Fruit fly (Drosophila melanogaster): ENCODE results near the gene Arl1.

Arl1 gene

dm6 chr3L:15987635-15988034, 4.7 kb downstream of the Arl1 start, which contains the start of gene PolD1:
TSS of gene PolD1 (minus strand) at chr3L:15987815.
- TF ChIP-seq Eip75B (GFP tag; optimal IDR thresholded peaks at IDR 0.05) = no peak
- TF ChIP-seq Smox (GFP tag; optimal IDR thresholded peaks at IDR 0.05) = no peak
- TF ChIP-seq CG6163 (GFP tag; IDR thresholded peaks at IDR 0.05) = no peak
- TF ChIP-seq dsx (GFP tag; optimal IDR thresholded peaks at IDR 0.05; ENCODE audit: poor library complexity, severe bottlenecking) = no peak
- TF ChIP-seq CG8319 (GFP tag; optimal IDR thresholded peaks at IDR 0.05) = no peak
- no peak for TF ChIP-seq lz (GFP tag; optimal IDR thresholded peaks at IDR 0.05)
- TF ChIP-seq Eip93F (GFP tag; optimal IDR thresholded peaks at IDR 0.05) = no peak
- TF ChIP-seq ss (GFP tag; optimal IDR thresholded peaks at IDR 0.05) = no peak
- TF ChIP-seq CG7368 (GFP tag; optimal IDR thresholded peaks at IDR 0.05) = no peak
- no peak for TF ChIP-seq cyc (GFP tag; optimal IDR thresholded peaks at IDR 0.05)
- TF ChIP-seq salr (GFP tag; optimal IDR thresholded peaks at IDR 0.05) = no peak
- TF ChIP-seq Met (GFP tag; optimal IDR thresholded peaks at IDR 0.05) = no peak
- TF ChIP-seq dac (GFP tag; optimal IDR thresholded peaks at IDR 0.05) = no peak

- TF ChIP-seq Sox102F (GFP tag; optimal IDR thresholded peaks at IDR 0.05) (no peak), OdsH (GFP tag; optimal IDR thresholded peaks at IDR 0.05) (no peak), CG11762 (GFP tag; optimal IDR thresholded peaks at IDR 0.05; ENCODE audit: insufficient read depth) (no peak), dsx (GFP tag; optimal IDR thresholded peaks at IDR 0.05; ENCODE audit: poor library complexity, severe bottlenecking) (peak; percentile 0), Blimp-1 (GFP tag; optimal IDR thresholded peaks at IDR 0.05) (no peak), lz (GFP tag; optimal IDR thresholded peaks at IDR 0.05) (peak; percentile 33), Ets21C (GFP tag; optimal IDR thresholded peaks at IDR 0.05) (no peak), vri (GFP tag; optimal IDR thresholded peaks at IDR 0.05) (peak; percentile 66), CG10669 (GFP tag; optimal IDR thresholded peaks at IDR 0.05) (no peak), esn (GFP tag; optimal IDR thresholded peaks at IDR 0.05) (peak; percentile 36), Sox14 (GFP tag; optimal IDR thresholded peaks at IDR 0.05) (peak; percentile 15), salr (GFP tag; optimal IDR thresholded peaks at IDR 0.05) (no peak), topi (GFP tag; optimal IDR thresholded peaks at IDR 0.05) (peak; percentile 32), achi (GFP tag; optimal IDR thresholded peaks at IDR 0.05) (no peak), CG31627 (GFP tag; optimal IDR thresholded peaks at IDR 0.05) (peak; percentile 19), net (GFP tag; optimal IDR thresholded peaks at IDR 0.05) (no peak), svp (GFP tag) (no peak), Eip78C (GFP tag) (peak; percentile 43), CG3032 (tag; optimal IDR thresholded peaks at IDR 0.05) (peak; percentile 11), CG15336 (GFP tag; IDR thresholded peaks at IDR 0.05) (peak; percentile 35; the same call in 1 of the 2 replicates), CG6854 (GFP tag; optimal IDR thresholded peaks at IDR 0.05) (peak; percentile 59), cyc (GFP tag; optimal IDR thresholded peaks at IDR 0.05) (peak; percentile 12), CG4318 (GFP tag; optimal IDR thresholded peaks at IDR 0.05) (no peak)
Observed at dm6 chr3L:15988039-15988546, 5.2 kb downstream of the Arl1 start, which contains the start of gene Hip14. TSS of gene Hip14 (plus strand) at chr3L:15988236.

- TF ChIP-seq Smox (GFP tag; optimal IDR thresholded peaks at IDR 0.05) (no peak), fd59A (GFP tag; optimal IDR thresholded peaks at IDR 0.05) (no peak), CG31627 (GFP tag; optimal IDR thresholded peaks at IDR 0.05) (no peak), cyc (GFP tag; optimal IDR thresholded peaks at IDR 0.05) (no peak), Met (GFP tag; optimal IDR thresholded peaks at IDR 0.05) (no peak), CG8632 (GFP tag; optimal IDR thresholded peaks at IDR 0.05) (no peak), CG8119 (GFP tag; IDR thresholded peaks at IDR 0.05) (no peak), CG7368 (GFP tag; optimal IDR thresholded peaks at IDR 0.05) (no peak), Eip93F (GFP tag; optimal IDR thresholded peaks at IDR 0.05) (no peak), topi (GFP tag; optimal IDR thresholded peaks at IDR 0.05) (no peak), ss (GFP tag; optimal IDR thresholded peaks at IDR 0.05) (no peak), CG6854 (GFP tag; optimal IDR thresholded peaks at IDR 0.05) (no peak), Hr4 (GFP tag; optimal IDR thresholded peaks at IDR 0.05) (no peak), OdsH (GFP tag; optimal IDR thresholded peaks at IDR 0.05) (no peak), CG8319 (GFP tag; optimal IDR thresholded peaks at IDR 0.05) (no peak), Gug (GFP tag; IDR thresholded peaks at IDR 0.05) (no peak), CG6163 (GFP tag; IDR thresholded peaks at IDR 0.05) (no peak), CG9139 (GFP tag; optimal IDR thresholded peaks at IDR 0.05) (no peak), CG16779 (tag; optimal IDR thresholded peaks at IDR 0.05) (no peak)
Observed at dm6 chr3L:15996019-15996418, 13.1 kb downstream of the Arl1 start.

Measured in whole organism, prepupa.